Worm (Caenorhabditis elegans): ENCODE data around the gene C35D10.6.

DNA sequence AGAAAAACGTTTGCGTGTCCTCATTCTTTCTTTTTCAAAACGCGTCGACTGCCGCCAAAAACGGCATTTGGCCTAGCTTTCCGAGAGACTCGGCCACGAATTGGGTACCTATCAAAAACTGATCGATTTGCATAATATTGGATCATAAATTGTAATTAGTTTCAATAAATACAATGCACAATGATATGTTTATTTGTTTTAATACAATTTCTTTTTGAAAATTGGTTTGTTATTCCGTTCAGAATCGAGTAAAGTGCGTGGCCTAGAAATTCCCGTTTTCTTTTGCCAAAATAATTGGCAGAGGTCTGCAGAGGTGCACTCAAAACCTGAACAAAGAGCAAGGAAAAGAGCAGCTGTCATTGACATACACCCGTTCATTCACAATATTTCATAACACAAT lies 46.3 kb downstream of the C35D10.6 start, which contains the start of gene F26F4.8:
- TF ChIP-seq flt-1 (GFP tag; IDR thresholded peaks at IDR 0.05) (no peak), ref-1 (GFP tag; conservative IDR thresholded peaks at IDR 0.05) (no peak), T22C8.4 (GFP tag; IDR thresholded peaks at IDR 0.05) (no peak), ztf-23 (GFP tag; IDR thresholded peaks at IDR 0.05) (no peak), cog-1 (tag; optimal IDR thresholded peaks at IDR 0.05) (no peak), med-1 (GFP tag; optimal IDR thresholded peaks at IDR 0.05; ENCODE audit: insufficient read depth) (no peak)
